Worm (Caenorhabditis elegans) whole organism, midembryonic: Measurements from ENCODE around the gene col-163.

Experiments
- T22C8.4 ChIP-seq: fragments of 200-800 bp; sonication (Bioruptor generic); IDR thresholded peaks from 2 replicates; pipeline ENCODE4 v1.3.6; 2022; ENCODE audit warnings: missing genetic modification characterization, missing compliant biosample characterization
- cog-1 ChIP-seq: sonication (generic microtip); optimal IDR thresholded peaks from 2 replicates; lab custom pipeline; 2016; ENCODE audit warnings: missing genetic modification characterization, missing compliant biosample characterization
- flt-1 ChIP-seq: fragments of 200-800 bp; sonication (Bioruptor generic); IDR thresholded peaks from 2 replicates; pipeline ENCODE4 v1.3.6; 2022; ENCODE audit warnings: missing genetic modification characterization, missing compliant biosample characterization
- klf-2 ChIP-seq: fragments of 200-800 bp; sonication (Bioruptor generic); conservative IDR thresholded peaks from 2 replicates; pipeline ENCODE4 v1.3.6; 2022; ENCODE audit warnings: missing genetic modification reagents, missing genetic modification characterization, missing compliant biosample characterization
- med-1 ChIP-seq: sonication (generic microtip); optimal IDR thresholded peaks from 2 replicates; lab custom pipeline; 2017; ENCODE audit warnings: missing genetic modification characterization, mild to moderate bottlenecking, missing compliant biosample characterization, antibody characterized with exemption, missing genetic modification reagents; ENCODE audit not compliant: insufficient read depth
- ref-1 ChIP-seq: fragments of 200-800 bp; sonication (Bioruptor generic); conservative IDR thresholded peaks from 2 replicates; pipeline ENCODE4 v1.3.6; 2022; ENCODE audit warnings: missing genetic modification reagents, missing genetic modification characterization, missing compliant biosample characterization
- tab-1 ChIP-seq: fragments of 200-800 bp; sonication (Bioruptor generic); IDR thresholded peaks from 2 replicates; pipeline ENCODE4 v1.3.6; 2022; ENCODE audit warnings: missing genetic modification characterization, missing compliant biosample characterization
- ztf-23 ChIP-seq: fragments of 200-800 bp; sonication (Bioruptor generic); IDR thresholded peaks from 2 replicates; pipeline ENCODE4 v1.3.6; 2022; ENCODE audit warnings: missing genetic modification reagents, missing genetic modification characterization, missing compliant biosample characterization
- ztf-29 ChIP-seq: fragments of 200-800 bp; sonication (Bioruptor generic); IDR thresholded peaks from 2 replicates; pipeline ENCODE4 v1.3.6; 2022; ENCODE audit warnings: missing genetic modification reagents, missing genetic modification characterization, missing compliant biosample characterization

DNA sequence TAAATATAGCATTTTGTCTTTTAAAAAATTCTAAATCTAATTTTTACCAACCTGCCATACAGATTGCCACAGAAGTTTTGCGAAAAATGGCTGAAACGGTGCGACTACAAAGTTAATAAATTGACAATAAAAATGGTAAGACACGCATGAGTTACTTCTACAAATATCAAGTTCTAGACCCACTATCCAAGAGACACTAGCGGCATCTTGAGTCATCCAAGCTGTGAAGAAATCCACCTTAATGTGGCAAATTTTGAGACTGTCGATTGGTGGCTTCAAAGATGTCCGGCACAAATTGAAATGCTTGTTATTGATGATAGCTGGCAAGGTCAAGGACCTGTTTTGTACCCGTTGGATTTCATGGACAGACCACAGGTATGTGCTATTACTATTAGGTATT lies 34.4 kb downstream of the col-163 start, which contains the start of gene F46B3.16:
- TF ChIP-seq cog-1 (tag; lab: Kevin White, UChicago) (no peak), med-1 (no peak), ztf-29 (GFP tag; lab: Robert Waterston, UW) (no peak), T22C8.4 (GFP tag; lab: Robert Waterston, UW) (no peak), klf-2 (no peak), tab-1 (GFP tag; lab: Robert Waterston, UW) (no peak), flt-1 (GFP tag; lab: Robert Waterston, UW) (no peak), ref-1 (no peak), ztf-23 (GFP tag; lab: Robert Waterston, UW) (no peak)
